Worm (Caenorhabditis elegans): ENCODE measurements around the gene wdfy-3.

- TF ChIP-seq egl-27 (tag; optimal IDR thresholded peaks at IDR 0.05), result no peak
- no peak for TF ChIP-seq nhr-11 (tag; optimal IDR thresholded peaks at IDR 0.05)
- no peak for TF ChIP-seq R02D3.7 (tag; optimal IDR thresholded peaks at IDR 0.05)
- no peak for TF ChIP-seq nhr-25 (tag; optimal IDR thresholded peaks at IDR 0.05)
- TF ChIP-seq sem-4 (tag; optimal IDR thresholded peaks at IDR 0.05), result no peak
- no peak for TF ChIP-seq ceh-16 (tag; optimal IDR thresholded peaks at IDR 0.05)
- no peak for TF ChIP-seq nhr-237 (tag; optimal IDR thresholded peaks at IDR 0.05)
- TF ChIP-seq mdl-1 (tag; optimal IDR thresholded peaks at IDR 0.05), result no peak
- no peak for TF ChIP-seq aly-2 (tag; optimal IDR thresholded peaks at IDR 0.05)
- no peak for TF ChIP-seq ceh-82 (tag; optimal IDR thresholded peaks at IDR 0.05)
- TF ChIP-seq unc-39 (tag; optimal IDR thresholded peaks at IDR 0.05), result no peak
- no peak for TF ChIP-seq fos-1 (tag; optimal IDR thresholded peaks at IDR 0.05)
- TF ChIP-seq ZK546.5 (tag; optimal IDR thresholded peaks at IDR 0.05), result no peak
Measured at ce11 chrIV:12653094-12653493, at the start of gene wdfy-3, which contains the start of gene C26H9A.4.
